Worm (Caenorhabditis elegans) whole organism, L4 larva: ENCODE measurements around the gene F23H12.10.

Source experiments
- D1046.2 ChIP-seq: fragments of 200-800 bp; sonication (Bioruptor generic); IDR thresholded peaks from 2 replicates; pipeline ENCODE4 v1.3.6; 2022; ENCODE audit warnings: missing genetic modification characterization, missing compliant biosample characterization
- F26F4.8 ChIP-seq: fragments of 200-800 bp; sonication (Bioruptor generic); conservative IDR thresholded peaks from 2 replicates; pipeline ENCODE4 v1.3.6; 2022; ENCODE audit warnings: missing genetic modification characterization, missing compliant biosample characterization
- F37D6.2 ChIP-seq: sonication (generic microtip); optimal IDR thresholded peaks from 2 replicates; lab custom pipeline; 2016; ENCODE audit warnings: mild to moderate bottlenecking, missing genetic modification characterization, missing compliant biosample characterization
- F49E8.2 ChIP-seq: sonication (generic microtip); optimal IDR thresholded peaks from 2 replicates; lab custom pipeline; 2016; ENCODE audit warnings: missing compliant biosample characterization, mild to moderate bottlenecking, missing genetic modification characterization, borderline replicate concordance
- T20F7.1 ChIP-seq: fragments of 200-800 bp; sonication (Bioruptor generic); optimal IDR thresholded peaks from 2 replicates; lab custom pipeline; 2018; ENCODE audit warnings: mild to moderate bottlenecking, missing genetic modification characterization, missing compliant biosample characterization
- T26A8.4 ChIP-seq: fragments of 200-800 bp; sonication (Bioruptor generic); IDR thresholded peaks from 2 replicates; pipeline ENCODE4 v1.3.6; 2022; ENCODE audit warnings: missing genetic modification characterization, missing compliant biosample characterization
- Y105C5A.15 ChIP-seq: fragments of 200-800 bp; sonication (Bioruptor generic); IDR thresholded peaks from 2 replicates; pipeline ENCODE4 v1.3.6; 2022; ENCODE audit warnings: missing genetic modification characterization, missing compliant biosample characterization
- ama-1 ChIP-seq: fragments of 150-350 bp; optimal IDR thresholded peaks from 2 replicates; lab custom pipeline; 2014; ENCODE audit warnings: inconsistent platforms, mixed read lengths
- ceh-32 ChIP-seq: sonication (generic microtip); optimal IDR thresholded peaks from 2 replicates; lab custom pipeline; 2016; ENCODE audit warnings: mild to moderate bottlenecking, missing genetic modification characterization, missing compliant biosample characterization; ENCODE audit not compliant: poor library complexity
- ceh-62 ChIP-seq: sonication (generic microtip); optimal IDR thresholded peaks from 2 replicates; lab custom pipeline; 2017; ENCODE audit warnings: missing biosample characterization, missing genetic modification characterization
- ces-1 ChIP-seq: fragments of 150-350 bp; sonication (generic microtip); optimal IDR thresholded peaks from 4 replicates; lab custom pipeline; 2014; ENCODE audit warnings: missing biosample characterization, missing genetic modification reagents, missing genetic modification characterization
- daf-12 ChIP-seq: fragments of 150-350 bp; optimal IDR thresholded peaks from 2 replicates; lab custom pipeline; 2014; ENCODE audit warnings: missing biosample characterization, missing genetic modification reagents, missing genetic modification characterization
- daf-16 ChIP-seq, 3 experiments: sonication (generic microtip); optimal IDR thresholded peaks; 2 replicates each; lab custom pipeline; 2016 to 2017; ENCODE audit warnings: missing genetic modification characterization in 3 of 3, missing genetic modification reagents in 3 of 3, mild to moderate bottlenecking in 2 of 3, missing compliant biosample characterization in 2 of 3, missing biosample characterization in 1 of 3, moderate library complexity in 1 of 3
- dmd-6 ChIP-seq: fragments of 200-800 bp; sonication (Bioruptor generic); IDR thresholded peaks from 2 replicates; pipeline ENCODE4 v1.3.6; 2022; ENCODE audit warnings: missing genetic modification reagents, missing genetic modification characterization, missing compliant biosample characterization
- dmd-8 ChIP-seq: fragments of 200-800 bp; sonication (Bioruptor generic); IDR thresholded peaks from 2 replicates; pipeline ENCODE4 v1.3.6; 2022; ENCODE audit warnings: missing genetic modification characterization, missing compliant biosample characterization
- dmd-9 ChIP-seq: fragments of 200-800 bp; sonication (Bioruptor generic); IDR thresholded peaks from 2 replicates; pipeline ENCODE4 v1.3.6; 2022; ENCODE audit warnings: missing genetic modification reagents, missing genetic modification characterization, missing compliant biosample characterization
- dve-1 ChIP-seq: sonication (generic microtip); optimal IDR thresholded peaks from 2 replicates; lab custom pipeline; 2017; ENCODE audit warnings: antibody characterized with exemption, mild to moderate bottlenecking, missing genetic modification characterization, missing compliant biosample characterization; ENCODE audit not compliant: insufficient read depth
- egl-27 ChIP-seq: sonication (generic microtip); optimal IDR thresholded peaks from 3 replicates; lab custom pipeline; 2017; ENCODE audit warnings: missing biosample characterization, missing genetic modification reagents, missing genetic modification characterization
- fkh-10 ChIP-seq: fragments of 150-350 bp; optimal IDR thresholded peaks from 2 replicates; lab custom pipeline; 2014; ENCODE audit warnings: missing biosample characterization, missing genetic modification reagents, missing genetic modification characterization
- fos-1 ChIP-seq: fragments of 150-350 bp; optimal IDR thresholded peaks from 2 replicates; lab custom pipeline; 2014; ENCODE audit warnings: missing biosample characterization, missing genetic modification characterization
- hif-1 ChIP-seq, 2 experiments: sonication (generic microtip); optimal IDR thresholded peaks; 2 replicates each; lab custom pipeline; 2016 to 2017; ENCODE audit warnings: missing compliant biosample characterization in 2 of 2, missing genetic modification characterization in 2 of 2, missing genetic modification reagents in 2 of 2, missing genotype in 2 of 2, mild to moderate bottlenecking in 1 of 2
- hlh-11 ChIP-seq: fragments of 200-800 bp; sonication (Bioruptor generic); optimal IDR thresholded peaks from 2 replicates; lab custom pipeline; 2018; ENCODE audit warnings: mild to moderate bottlenecking, missing genetic modification characterization, missing compliant biosample characterization
- hlh-30 ChIP-seq: sonication (generic microtip); optimal IDR thresholded peaks from 2 replicates; lab custom pipeline; 2017; ENCODE audit warnings: antibody characterized with exemption, mild to moderate bottlenecking, missing genetic modification characterization, missing compliant biosample characterization; ENCODE audit not compliant: insufficient read depth
- lin-15B ChIP-seq: fragments of 150-350 bp; sonication (generic microtip); optimal IDR thresholded peaks from 3 replicates; lab custom pipeline; 2014; ENCODE audit warnings: missing biosample characterization, missing genetic modification characterization
- lin-29 ChIP-seq: fragments of 200-800 bp; sonication (Bioruptor generic); IDR thresholded peaks from 2 replicates; pipeline ENCODE4 v1.3.6; 2022; ENCODE audit warnings: missing genetic modification reagents, missing genetic modification characterization, missing compliant biosample characterization
- lin-38 ChIP-seq: fragments of 200-800 bp; sonication (Bioruptor generic); IDR thresholded peaks from 2 replicates; pipeline ENCODE4 v1.3.6; 2022; ENCODE audit warnings: missing genetic modification reagents, missing genetic modification characterization, missing compliant biosample characterization
- mdl-1 ChIP-seq, 2 experiments: fragments of 150-350 bp in 1 of 2; sonication (generic microtip) in 1 of 2; optimal IDR thresholded peaks; 2 replicates each; lab custom pipeline; 2014 to 2017; ENCODE audit warnings: missing biosample characterization in 2 of 2, missing genetic modification characterization in 2 of 2
- mep-1 ChIP-seq: fragments of 150-350 bp; sonication (generic microtip); optimal IDR thresholded peaks from 3 replicates; lab custom pipeline; 2014; ENCODE audit warnings: missing biosample characterization, missing genetic modification characterization
- mxl-3 ChIP-seq: fragments of 200-800 bp; sonication (Bioruptor generic); optimal IDR thresholded peaks from 2 replicates; lab custom pipeline; 2018; ENCODE audit warnings: mild to moderate bottlenecking, missing genetic modification characterization, missing compliant biosample characterization
- nhr-237 ChIP-seq: sonication (generic microtip); optimal IDR thresholded peaks from 2 replicates; lab custom pipeline; 2017; ENCODE audit warnings: missing biosample characterization, missing genetic modification characterization
- nhr-28 ChIP-seq: fragments of 150-350 bp; optimal IDR thresholded peaks from 2 replicates; lab custom pipeline; 2014; ENCODE audit warnings: missing biosample characterization, missing genetic modification characterization
- nhr-41 ChIP-seq: fragments of 200-800 bp; sonication (Bioruptor generic); IDR thresholded peaks from 2 replicates; pipeline ENCODE4 v1.3.6; 2022; ENCODE audit warnings: missing genetic modification reagents, missing genetic modification characterization, missing compliant biosample characterization
- nhr-42 ChIP-seq: fragments of 200-800 bp; sonication (Bioruptor generic); IDR thresholded peaks from 2 replicates; pipeline ENCODE4 v1.3.6; 2022; ENCODE audit warnings: missing genetic modification characterization, missing compliant biosample characterization
- nhr-6 ChIP-seq: fragments of 150-350 bp; optimal IDR thresholded peaks from 2 replicates; lab custom pipeline; 2014; ENCODE audit warnings: missing biosample characterization, missing genetic modification characterization
- nhr-76 ChIP-seq: fragments of 150-350 bp; optimal IDR thresholded peaks from 2 replicates; lab custom pipeline; 2014; ENCODE audit warnings: missing biosample characterization, missing genetic modification characterization
- nhr-77 ChIP-seq: fragments of 150-350 bp; optimal IDR thresholded peaks from 2 replicates; lab custom pipeline; 2014; ENCODE audit warnings: missing biosample characterization, missing genetic modification characterization
- pha-4 ChIP-seq, 2 experiments: fragments of 150-350 bp in 1 of 2; fragments of 200-800 bp in 1 of 2; sonication (Bioruptor generic) in 1 of 2; IDR thresholded peaks in 1 of 2; optimal IDR thresholded peaks in 1 of 2; 2 replicates each; pipeline versions ENCODE4 v1.3.6 to Lab custom; 2014 to 2022; ENCODE audit warnings: missing genetic modification characterization in 2 of 2, missing genetic modification reagents in 2 of 2, missing biosample characterization in 1 of 2, missing compliant biosample characterization in 1 of 2
- php-3 ChIP-seq: fragments of 200-800 bp; sonication (Bioruptor generic); IDR thresholded peaks from 2 replicates; pipeline ENCODE4 v1.3.6; 2022; ENCODE audit warnings: missing genetic modification reagents, missing genetic modification characterization, missing compliant biosample characterization
- pqm-1 ChIP-seq: sonication (generic microtip); optimal IDR thresholded peaks from 2 replicates; lab custom pipeline; 2017; ENCODE audit warnings: missing biosample characterization, missing genetic modification characterization
- skn-1 ChIP-seq: fragments of 150-350 bp; optimal IDR thresholded peaks from 2 replicates; lab custom pipeline; 2014; ENCODE audit warnings: missing biosample characterization, missing genetic modification characterization
- spr-3 ChIP-seq: fragments of 200-800 bp; sonication (Bioruptor generic); optimal IDR thresholded peaks from 2 replicates; lab custom pipeline; 2018; ENCODE audit warnings: mild to moderate bottlenecking, missing genetic modification characterization, missing compliant biosample characterization
- tag-97 ChIP-seq: fragments of 200-800 bp; sonication (Bioruptor generic); IDR thresholded peaks from 2 replicates; pipeline ENCODE4 v1.3.6; 2022; ENCODE audit warnings: missing genetic modification characterization, missing compliant biosample characterization
- tra-1 ChIP-seq: fragments of 200-800 bp; sonication (Bioruptor generic); IDR thresholded peaks from 2 replicates; pipeline ENCODE4 v1.3.6; 2022; ENCODE audit warnings: missing genetic modification reagents, missing genetic modification characterization, missing compliant biosample characterization
- unc-130 ChIP-seq: sonication (generic microtip); optimal IDR thresholded peaks from 2 replicates; lab custom pipeline; 2016; ENCODE audit warnings: missing genetic modification reagents, missing genetic modification characterization, missing compliant biosample characterization
- unc-62 ChIP-seq, 3 experiments: fragments of 150-350 bp in 1 of 3; sonication (generic microtip); optimal IDR thresholded peaks in 2 of 3; peaks in 1 of 3; 1 replicate in 1 of 3; 2 replicates in 2 of 3; lab custom pipeline; 2014 to 2017; ENCODE audit warnings: missing biosample characterization in 3 of 3, missing genetic modification characterization in 3 of 3, missing genetic modification reagents in 3 of 3, missing genotype in 1 of 3
- zfp-2 ChIP-seq: sonication (generic microtip); optimal IDR thresholded peaks from 2 replicates; lab custom pipeline; 2016; ENCODE audit warnings: mild to moderate bottlenecking, missing genetic modification characterization, missing compliant biosample characterization
- zip-11 ChIP-seq: fragments of 200-800 bp; sonication (Bioruptor generic); IDR thresholded peaks from 2 replicates; pipeline ENCODE4 v1.3.6; 2022; ENCODE audit warnings: missing genetic modification characterization, missing compliant biosample characterization

The F23H12.10 gene

DNA sequence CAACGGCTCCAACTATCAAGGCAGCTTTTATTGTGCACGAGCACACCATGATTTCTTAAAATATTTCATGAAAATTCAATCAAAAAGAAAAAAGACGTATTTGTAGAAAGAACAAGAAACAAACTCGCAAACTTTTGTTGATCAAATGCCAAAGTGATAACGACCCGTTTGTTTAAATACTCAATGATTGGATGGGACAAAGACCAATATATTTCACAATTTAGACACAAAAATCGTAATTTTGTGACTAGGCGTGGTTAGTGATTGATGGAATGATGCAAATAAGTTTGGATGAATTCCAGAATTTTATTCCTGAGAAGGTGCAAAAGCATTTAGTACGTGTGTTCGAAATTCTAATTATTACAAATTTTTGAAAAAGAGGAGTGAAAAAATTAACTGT lies 41.6 kb upstream of the F23H12.10 start, which contains the start of gene cdr-2 (continued):
- no peak for TF ChIP-seq hlh-11
- no peak for TF ChIP-seq nhr-237 (tag; lab: Kevin White, UChicago)
- no peak for TF ChIP-seq zfp-2 (tag; lab: Kevin White, UChicago)
- TF ChIP-seq skn-1 (tag; lab: Kevin White, UChicago): no peak
- TF ChIP-seq zip-11 (GFP tag; lab: Robert Waterston, UW): no peak
- no peak for TF ChIP-seq Y105C5A.15
- no peak for TF ChIP-seq lin-15B (tag; lab: Kevin White, UChicago)
- TF ChIP-seq pha-4 (GFP tag; IDR thresholded peaks at IDR 0.05; lab: Robert Waterston, UW): no peak
- no peak for TF ChIP-seq pha-4 (tag; optimal IDR thresholded peaks at IDR 0.05; lab: Kevin White, UChicago)
- TF ChIP-seq ceh-32 (tag; lab: Kevin White, UChicago): no peak
- TF ChIP-seq D1046.2 (GFP tag; lab: Robert Waterston, UW): no peak
- no peak for TF ChIP-seq lin-29 (GFP tag; lab: Robert Waterston, UW)
- no peak for TF ChIP-seq daf-12 (tag; lab: Kevin White, UChicago)
- TF ChIP-seq unc-130 (GFP tag; lab: Kevin White, UChicago): no peak
- TF ChIP-seq mxl-3: no peak
- TF ChIP-seq nhr-28 (tag; lab: Kevin White, UChicago): peak; percentile 70
- no peak for TF ChIP-seq ama-1 (lab: Kevin White, UChicago)
- no peak for TF ChIP-seq php-3
- no peak for TF ChIP-seq lin-38
- no peak for TF ChIP-seq F49E8.2 (tag; lab: Kevin White, UChicago)
- peak; percentile 23 for TF ChIP-seq nhr-77 (tag; lab: Kevin White, UChicago)
- no peak for TF ChIP-seq nhr-76
- TF ChIP-seq T26A8.4 (GFP tag; lab: Robert Waterston, UW): no peak
- no peak for TF ChIP-seq mdl-1 (tag; optimal IDR thresholded peaks at IDR 0.05; lab: Kevin White, UChicago)
- TF ChIP-seq dmd-6: peak; percentile 77
- no peak for TF ChIP-seq fos-1 (tag; lab: Kevin White, UChicago)
- TF ChIP-seq mep-1 (tag; lab: Kevin White, UChicago): no peak
- no peak for TF ChIP-seq nhr-42 (GFP tag; lab: Robert Waterston, UW)

DNA sequence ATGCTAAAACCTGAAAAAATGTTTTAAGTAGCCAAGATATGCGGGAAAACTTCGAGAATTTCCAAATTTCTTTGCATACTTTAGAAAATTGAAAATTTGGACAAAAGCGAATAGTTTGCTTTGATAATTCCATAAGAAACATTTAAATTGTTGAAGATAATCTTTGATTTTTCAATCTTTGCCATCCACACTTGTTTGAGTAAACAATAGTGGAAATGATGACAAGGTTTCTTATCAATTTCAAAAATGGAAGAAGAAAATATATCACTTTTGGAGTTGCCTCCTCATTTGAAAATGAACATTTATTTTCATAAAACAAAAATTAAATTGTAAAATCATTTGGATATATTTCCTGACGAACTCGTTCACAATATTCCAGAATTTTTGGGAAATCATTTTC lies 40.3 kb upstream of the F23H12.10 start:
- TF ChIP-seq daf-12 (tag; lab: Kevin White, UChicago) (no peak), dmd-9 (GFP tag; lab: Robert Waterston, UW) (no peak), dve-1 (tag; lab: Kevin White, UChicago) (peak; percentile 26), nhr-41 (GFP tag; lab: Robert Waterston, UW) (no peak), pqm-1 (tag; lab: Kevin White, UChicago) (peak; percentile 55), daf-16 (GFP tag; optimal IDR thresholded peaks at IDR 0.05; lab: Kevin White, UChicago) (no peak), daf-16 (tag; optimal IDR thresholded peaks at IDR 0.05; lab: Kevin White, UChicago) (peak; percentile 65), spr-3 (GFP tag; lab: Kevin White, UChicago) (no peak), nhr-28 (tag; lab: Kevin White, UChicago) (peak; percentile 16)

DNA sequence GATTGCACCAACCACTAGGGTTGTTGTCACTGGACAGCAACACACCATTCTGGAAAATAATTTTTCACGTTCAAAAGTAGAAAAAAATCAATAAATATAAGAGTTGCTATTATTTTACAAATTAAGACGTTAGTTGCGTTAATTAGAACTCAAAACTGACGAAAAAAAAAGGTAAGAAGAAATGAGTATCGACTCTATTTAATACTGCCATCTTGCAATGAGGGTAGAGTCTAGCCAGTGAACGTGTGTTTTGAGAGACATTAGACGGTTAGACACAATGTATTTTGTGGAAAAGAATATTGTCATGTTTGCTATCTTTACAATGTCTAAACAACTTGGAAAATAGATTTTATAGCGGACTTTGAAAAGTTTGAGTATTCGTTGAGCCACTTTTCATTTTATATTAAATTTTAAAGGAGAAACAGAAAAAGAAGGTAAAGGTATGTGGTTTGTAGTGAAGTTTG lies 39.6 kb upstream of the F23H12.10 start, which contains the start of gene cdr-6:
Gene cdr-6, minus strand, starts transcription at position 51 of the 464 bp plus-strand sequence.
- TF ChIP-seq hif-1 (tag; optimal IDR thresholded peaks at IDR 0.05; lab: Kevin White, UChicago) (no peak), Y105C5A.15 (no peak), hlh-11 (peak; percentile 26), dmd-8 (GFP tag; lab: Robert Waterston, UW) (no peak), hlh-30 (peak; percentile 17), egl-27 (tag; lab: Kevin White, UChicago) (no peak), dve-1 (tag; lab: Kevin White, UChicago) (peak; percentile 45), tra-1 (no peak), tag-97 (GFP tag; lab: Robert Waterston, UW) (no peak), pqm-1 (tag; lab: Kevin White, UChicago) (no peak), fkh-10 (GFP tag; lab: Kevin White, UChicago) (no peak), nhr-41 (GFP tag; lab: Robert Waterston, UW) (no peak), ces-1 (GFP tag; lab: Kevin White, UChicago) (no peak), T20F7.1 (GFP tag; lab: Kevin White, UChicago) (peak; percentile 18), unc-62 (GFP tag; optimal IDR thresholded peaks at IDR 0.05 in 1 of 2; lab: Kevin White, UChicago) (peak in 1 of 2 experiments; percentile 83), unc-62 (tag; optimal IDR thresholded peaks at IDR 0.05; lab: Kevin White, UChicago) (no peak), F37D6.2 (tag; lab: Kevin White, UChicago) (no peak), nhr-6 (tag; lab: Kevin White, UChicago) (peak; percentile 52), ceh-62 (no peak), F26F4.8 (GFP tag; lab: Robert Waterston, UW) (no peak)
